Worm (Caenorhabditis elegans) whole organism, L4/young adult: Measurements from ENCODE around the gene ufl-1.

Experiments used
- W03F9.2 ChIP-seq: fragments of 150-350 bp; optimal IDR thresholded peaks from 2 replicates; lab custom pipeline; 2014; ENCODE audit warnings: missing biosample characterization, missing genetic modification characterization
- him-1 ChIP-seq: sonication (generic microtip); optimal IDR thresholded peaks from 2 replicates; lab custom pipeline; 2016; ENCODE audit warnings: missing genotype, missing genetic modification reagents, missing genetic modification characterization, missing compliant biosample characterization

DNA sequence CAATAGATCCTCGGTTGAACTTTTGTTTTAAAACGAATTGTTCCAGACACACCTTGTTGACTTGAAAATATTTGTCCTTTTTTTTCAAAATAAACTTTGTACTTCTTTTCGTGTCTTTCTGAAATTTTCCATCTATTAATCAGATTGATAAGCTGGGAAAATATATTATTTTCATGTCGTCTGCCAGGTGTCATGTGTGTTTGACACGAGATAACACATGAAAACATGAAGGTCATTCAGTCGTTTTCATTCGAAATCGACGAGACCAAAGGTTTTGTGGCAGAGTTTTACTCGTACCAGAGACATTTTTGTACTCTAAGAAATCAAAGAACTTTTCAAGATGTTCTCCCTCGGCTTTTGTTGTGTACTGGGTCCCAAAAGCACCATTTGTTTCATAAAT, 16.0 kb downstream of the ufl-1 start:
- no peak for TF ChIP-seq him-1 (tag; lab: Kevin White, UChicago)
- TF ChIP-seq W03F9.2 (tag; lab: Kevin White, UChicago), result no peak
